Fruit fly (Drosophila melanogaster): ENCODE results near the gene sgl.

DNA sequence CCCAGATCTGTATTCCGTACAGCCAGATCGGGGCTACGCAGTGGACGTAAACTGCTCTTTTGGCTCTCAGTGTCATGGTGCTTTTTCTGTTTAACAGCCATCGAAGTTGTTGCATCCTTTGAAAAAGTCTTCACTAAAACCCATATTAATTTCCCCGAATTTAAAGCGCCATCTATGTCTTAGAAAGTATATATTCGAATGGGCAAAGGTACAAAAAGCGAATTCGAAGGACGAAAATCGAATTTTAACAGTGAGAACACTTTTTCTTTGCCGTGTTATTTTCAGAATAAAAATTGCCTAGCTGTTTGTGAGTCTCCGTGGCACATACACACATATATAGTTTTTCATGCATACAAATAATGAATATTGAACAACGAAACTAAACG is 30.8 kb upstream of the sgl start:
- TF ChIP-seq lmd (GFP tag; IDR thresholded peaks at IDR 0.05) (no peak), hb (GFP tag; IDR thresholded peaks at IDR 0.05; ENCODE audit: partially characterized antibody) (no peak), lov (optimal IDR thresholded peaks at IDR 0.05) (no peak), lov (GFP tag; IDR thresholded peaks at IDR 0.05) (no peak), dmrt11E (tag; optimal IDR thresholded peaks at IDR 0.05) (no peak), Bteb2 (GFP tag; optimal IDR thresholded peaks at IDR 0.05) (no peak), CG11247 (GFP tag; IDR thresholded peaks at IDR 0.05) (no peak), Doc2 (GFP tag; IDR thresholded peaks at IDR 0.05) (no peak), CG12659 (GFP tag; optimal IDR thresholded peaks at IDR 0.05) (no peak), Oli (tag; optimal IDR thresholded peaks at IDR 0.05) (no peak), yki (optimal IDR thresholded peaks at IDR 0.05) (no peak), CG43689 (GFP tag; IDR thresholded peaks at IDR 0.05) (no peak), gsb-n (tag; optimal IDR thresholded peaks at IDR 0.05) (no peak)

All from whole organism, embryonic.